Fruit fly (Drosophila melanogaster) S2 (cell line): Measurements from ENCODE around the gene CG6839.

Experiments used
- CG8478 ChIP-seq: fragments of >200 bp; optimal IDR thresholded peaks from 2 replicates; lab custom pipeline; 2018
- CTCF ChIP-seq, 2 experiments: fragments of >200 bp; optimal IDR thresholded peaks; 2 replicates each; lab custom pipeline; 2018

- TF ChIP-seq CG8478 (no peak), CTCF (optimal IDR thresholded peaks at IDR 0.05; lab: Kevin White, UChicago) (no peak)
Measured at dm6 chr3L:18895079-18895478, 22.3 kb upstream of the CG6839 start.
